Fruit fly (Drosophila melanogaster): ENCODE data around the gene Miro.
A peak's percentile ranks its signal among the peaks of the same experiment; 100 is the strongest.

Gene Miro

DNA sequence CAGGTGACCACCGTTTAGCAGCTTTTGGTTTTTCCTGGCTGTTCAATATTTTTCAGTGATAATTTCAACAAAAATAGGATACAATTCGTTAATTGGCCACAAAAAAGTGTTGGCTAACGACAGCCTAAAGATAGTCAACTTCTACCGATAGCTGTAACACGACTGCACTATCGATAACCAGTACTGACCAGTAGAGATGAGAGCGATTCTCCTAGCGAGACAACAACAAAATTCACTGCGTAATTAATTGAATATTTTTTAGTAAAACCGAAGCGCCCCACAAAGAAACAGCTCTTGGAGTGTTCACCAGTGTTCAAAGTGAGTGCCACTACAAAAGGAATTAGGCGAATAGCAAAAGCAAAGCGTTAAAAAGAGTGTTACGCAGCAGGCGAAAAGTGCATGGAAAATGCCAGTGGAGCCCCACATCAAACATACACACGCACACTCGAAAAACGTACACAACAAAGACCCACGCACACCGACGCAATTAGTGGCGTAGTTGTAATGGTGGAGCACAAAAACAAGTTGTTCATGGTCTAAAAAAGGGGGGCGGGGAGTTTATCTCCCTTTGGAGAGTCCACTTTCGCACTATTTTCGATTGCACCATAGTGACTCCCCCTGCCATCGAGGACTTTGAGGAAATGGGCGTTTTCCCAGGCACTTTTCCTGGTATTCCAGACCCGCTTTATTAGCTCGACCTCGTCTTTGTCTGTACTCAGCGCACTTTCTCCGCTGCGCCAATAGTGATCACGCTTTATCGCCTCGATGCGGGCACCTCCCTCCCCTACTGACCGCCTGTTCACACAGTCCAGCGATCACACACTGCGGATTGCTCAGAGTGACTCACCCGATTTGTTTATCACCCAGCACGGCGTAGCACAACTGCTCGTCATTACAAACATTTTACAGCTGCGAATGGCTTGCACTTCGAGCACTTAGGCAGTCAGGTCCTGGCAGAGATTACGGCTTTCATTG lies 45.5 kb downstream of the Miro start, which contains the start of the genes Epp and Rab7 (continued):
- TF ChIP-seq CG13424 (tag; optimal IDR thresholded peaks at IDR 0.05) (peak; percentile 19), zen (tag; optimal IDR thresholded peaks at IDR 0.05) (peak; percentile 60), trem (tag; optimal IDR thresholded peaks at IDR 0.05) (peak; percentile 54), CG15514 (GFP tag; optimal IDR thresholded peaks at IDR 0.05) (peak; percentile 66), B-H2 (GFP tag; optimal IDR thresholded peaks at IDR 0.05) (peak; percentile 81), CG14710 (tag; optimal IDR thresholded peaks at IDR 0.05) (peak; percentile 70), CG6765 (GFP tag; optimal IDR thresholded peaks at IDR 0.05) (peak; percentile 44), emc (GFP tag; optimal IDR thresholded peaks at IDR 0.05) (no peak), HmgD (GFP tag; optimal IDR thresholded peaks at IDR 0.05) (peak; percentile 77), Scr (GFP tag; IDR thresholded peaks at IDR 0.05; ENCODE audit: partially characterized antibody) (peak; percentile 92), Sin3A (optimal IDR thresholded peaks at IDR 0.05) (peak; percentile 80), Camta (GFP tag; optimal IDR thresholded peaks at IDR 0.05) (peak; percentile 5), CG34224 (GFP tag; IDR thresholded peaks at IDR 0.05; ENCODE audit: partially characterized antibody) (peak; percentile 92), CG9797 (GFP tag; optimal IDR thresholded peaks at IDR 0.05) (peak; percentile 39), gro (GFP tag; optimal IDR thresholded peaks at IDR 0.05) (peak; percentile 78), inv (GFP tag; IDR thresholded peaks at IDR 0.05; ENCODE audit: partially characterized antibody) (peak; percentile 91), CG4404 (GFP tag; IDR thresholded peaks at IDR 0.05) (no peak), Hsf (GFP tag; optimal IDR thresholded peaks at IDR 0.05) (peak; percentile 7), CG13624 (GFP tag; optimal IDR thresholded peaks at IDR 0.05) (peak; percentile 97), Lpt (GFP tag; optimal IDR thresholded peaks at IDR 0.05) (no peak), ci (GFP tag; IDR thresholded peaks at IDR 0.05) (peak; percentile 32; the same call in 1 of the 3 replicates), Bdp1 (GFP tag; optimal IDR thresholded peaks at IDR 0.05) (no peak), lola (GFP tag; optimal IDR thresholded peaks at IDR 0.05) (no peak), Drgx (GFP tag; IDR thresholded peaks at IDR 0.05) (no peak; the same call in 1 of the 2 replicates), CG1233 (GFP tag; optimal IDR thresholded peaks at IDR 0.05) (peak; percentile 12), Hey (tag; optimal IDR thresholded peaks at IDR 0.05) (no peak), Tbp (GFP tag; optimal IDR thresholded peaks at IDR 0.05) (no peak), Sry-δ (GFP tag; optimal IDR thresholded peaks at IDR 0.05) (peak; percentile 97), tna (GFP tag; IDR thresholded peaks at IDR 0.05; ENCODE audit: partially characterized antibody) (peak; percentile 78), Spps (tag; optimal IDR thresholded peaks at IDR 0.05) (no peak), Doc3 (GFP tag; IDR thresholded peaks at IDR 0.05; ENCODE audit: partially characterized antibody) (peak; percentile 84), corto (GFP tag; optimal IDR thresholded peaks at IDR 0.05) (peak; percentile 13), eyg (GFP tag; optimal IDR thresholded peaks at IDR 0.05) (peak; percentile 54), Myb (GFP tag; optimal IDR thresholded peaks at IDR 0.05) (peak; percentile 46), CG7786 (GFP tag; optimal IDR thresholded peaks at IDR 0.05) (peak; percentile 23), CG9876 (GFP tag; optimal IDR thresholded peaks at IDR 0.05) (no peak), so (GFP tag; IDR thresholded peaks at IDR 0.05) (no peak), E2f2 (GFP tag; IDR thresholded peaks at IDR 0.05) (peak; percentile 20; the same call in 1 of the 2 replicates), CrebB (tag; optimal IDR thresholded peaks at IDR 0.05) (no peak), CG18599 (GFP tag; optimal IDR thresholded peaks at IDR 0.05) (peak; percentile 41), p53 (GFP tag; optimal IDR thresholded peaks at IDR 0.05) (peak; percentile 32), CoRest (tag; optimal IDR thresholded peaks at IDR 0.05) (peak; percentile 8), CG3995 (GFP tag; optimal IDR thresholded peaks at IDR 0.05) (peak; percentile 53), Bteb2 (GFP tag; optimal IDR thresholded peaks at IDR 0.05) (peak; percentile 59), CG17829 (tag; optimal IDR thresholded peaks at IDR 0.05) (peak; percentile 36), vvl (GFP tag; IDR thresholded peaks at IDR 0.05) (peak; percentile 63), Vsx1 (GFP tag; optimal IDR thresholded peaks at IDR 0.05) (peak; percentile 99), Dref (GFP tag; IDR thresholded peaks at IDR 0.05) (peak; percentile 92)

All from whole organism, embryonic.